Worm (Caenorhabditis elegans) whole organism, mixed stage, embryonic: Measurements from ENCODE around the gene fmo-4.

Source experiments
- ham-2 ChIP-seq: fragments of 200-800 bp; sonication (Bioruptor generic); optimal IDR thresholded peaks from 2 replicates; lab custom pipeline; 2018; ENCODE audit warnings: mild to moderate bottlenecking, missing genetic modification characterization, missing compliant biosample characterization
- hlh-1 ChIP-seq: fragments of 150-350 bp; optimal IDR thresholded peaks from 2 replicates; lab custom pipeline; 2014; ENCODE audit warnings: missing biosample characterization, missing genetic modification reagents, missing genetic modification characterization
- mls-2 ChIP-seq: sonication (generic microtip); optimal IDR thresholded peaks from 2 replicates; lab custom pipeline; 2016; ENCODE audit warnings: mild to moderate bottlenecking, missing genetic modification characterization, moderate library complexity, missing compliant biosample characterization
- unc-62 ChIP-seq: fragments of 150-350 bp; optimal IDR thresholded peaks from 2 replicates; lab custom pipeline; 2014; ENCODE audit warnings: missing biosample characterization, missing genetic modification reagents, missing genetic modification characterization

fmo-4 gene

ce11 chrV:13556297-13556696, 50.2 kb downstream of the fmo-4 start, which contains the start of gene C56A3.6:
Gene C56A3.6, minus strand, starts transcription at chrV:13556397.
- no peak for TF ChIP-seq mls-2 (tag; lab: Kevin White, UChicago)
- TF ChIP-seq hlh-1, result peak; percentile 16
- TF ChIP-seq unc-62 (GFP tag; lab: Kevin White, UChicago), result no peak
- no peak for TF ChIP-seq ham-2 (GFP tag; lab: Kevin White, UChicago)
